Fruit fly (Drosophila melanogaster) S2 (cell line): ENCODE results near the gene CG34456.

Experiments used
- CG8478 ChIP-seq: fragments of >200 bp; optimal IDR thresholded peaks from 2 replicates; lab custom pipeline; 2018
- CTCF ChIP-seq, 2 experiments: fragments of >200 bp; optimal IDR thresholded peaks; 2 replicates each; lab custom pipeline; 2018

DNA sequence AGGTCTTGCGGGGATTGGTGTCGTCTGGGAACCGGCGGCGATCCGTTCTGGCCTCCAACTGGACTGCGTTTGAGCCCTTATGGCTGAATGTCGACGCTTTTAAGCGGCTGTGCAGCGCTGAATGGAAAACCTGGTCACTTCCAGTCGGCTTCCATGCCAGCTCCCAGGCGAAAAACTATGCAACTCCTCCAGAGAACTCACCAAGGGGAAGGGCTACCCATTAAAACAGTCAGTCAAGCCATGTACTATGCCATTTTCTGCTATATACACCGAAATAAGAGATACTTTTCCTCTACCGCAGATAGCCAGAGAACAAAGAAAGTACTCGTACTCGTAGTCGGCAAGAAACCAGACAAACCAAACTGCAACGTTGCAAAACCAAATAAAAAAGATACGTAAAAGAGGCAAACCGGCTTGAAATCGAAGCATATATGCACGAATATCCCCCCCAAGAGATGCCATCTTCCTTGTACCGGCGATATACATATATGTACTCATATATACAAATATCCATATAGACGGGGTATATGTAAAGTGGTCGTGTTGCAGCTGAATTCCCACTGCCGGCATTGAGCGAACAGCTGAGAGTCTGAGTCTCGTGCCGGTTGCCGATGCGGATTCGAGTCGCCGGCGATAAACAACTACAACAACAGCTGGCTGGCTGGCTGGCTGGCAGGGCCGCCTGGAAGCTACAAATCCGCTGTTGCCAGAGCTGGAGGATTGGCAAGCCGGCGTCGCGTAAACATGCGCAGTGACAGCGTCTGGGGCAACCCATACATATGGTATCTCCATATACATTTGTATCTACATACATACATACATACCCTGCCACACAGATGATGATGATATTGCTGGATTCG is 17.8 kb downstream of the CG34456 start, which contains the start of gene Hsp67Ba:
- TF ChIP-seq CTCF (optimal IDR thresholded peaks at IDR 0.05; lab: Kevin White, UChicago) = no peak
- no peak for TF ChIP-seq CG8478 (lab: Kevin White, UChicago)
